Worm (Caenorhabditis elegans) whole organism, mixed stage, embryonic: ENCODE data around the gene C12D5.9.

Source experiments
- bed-3 ChIP-seq: fragments of 200-800 bp; sonication (Bioruptor generic); optimal IDR thresholded peaks from 3 replicates; lab custom pipeline; 2018; ENCODE audit warnings: mild to moderate bottlenecking, missing genetic modification characterization, moderate library complexity, missing compliant biosample characterization
- blmp-1 ChIP-seq: fragments of 150-350 bp; optimal IDR thresholded peaks from 2 replicates; lab custom pipeline; 2014; ENCODE audit warnings: missing biosample characterization, missing genetic modification characterization
- ceh-39 ChIP-seq: fragments of 150-350 bp; optimal IDR thresholded peaks from 2 replicates; lab custom pipeline; 2014; ENCODE audit warnings: missing biosample characterization, missing genetic modification characterization
- ceh-83 ChIP-seq: fragments of 200-800 bp; sonication (Bioruptor generic); optimal IDR thresholded peaks from 2 replicates; lab custom pipeline; 2018; ENCODE audit warnings: mild to moderate bottlenecking, missing genetic modification characterization, missing compliant biosample characterization
- ces-1 ChIP-seq: fragments of 150-350 bp; optimal IDR thresholded peaks from 2 replicates; lab custom pipeline; 2014; ENCODE audit warnings: missing biosample characterization, missing genetic modification reagents, missing genetic modification characterization
- cnd-1 ChIP-seq: fragments of 200-800 bp; sonication (Bioruptor generic); optimal IDR thresholded peaks from 2 replicates; lab custom pipeline; 2018; ENCODE audit warnings: mild to moderate bottlenecking, missing genetic modification characterization, missing compliant biosample characterization
- drap-1 ChIP-seq: fragments of 200-800 bp; sonication (Bioruptor generic); optimal IDR thresholded peaks from 3 replicates; lab custom pipeline; 2018; ENCODE audit warnings: mild to moderate bottlenecking, missing genetic modification characterization, missing compliant biosample characterization
- elt-1 ChIP-seq: sonication (generic microtip); optimal IDR thresholded peaks from 2 replicates; lab custom pipeline; 2017; ENCODE audit warnings: missing genetic modification characterization, mild to moderate bottlenecking, missing compliant biosample characterization, antibody characterized with exemption, moderate library complexity, borderline replicate concordance; ENCODE audit not compliant: insufficient read depth
- flh-1 ChIP-seq: fragments of 200-800 bp; sonication (Bioruptor generic); optimal IDR thresholded peaks from 2 replicates; lab custom pipeline; 2018; ENCODE audit warnings: mild to moderate bottlenecking, missing genetic modification characterization, moderate library complexity, missing compliant biosample characterization
- ham-2 ChIP-seq: fragments of 200-800 bp; sonication (Bioruptor generic); optimal IDR thresholded peaks from 2 replicates; lab custom pipeline; 2018; ENCODE audit warnings: mild to moderate bottlenecking, missing genetic modification characterization, missing compliant biosample characterization
- hlh-1 ChIP-seq: fragments of 150-350 bp; optimal IDR thresholded peaks from 2 replicates; lab custom pipeline; 2014; ENCODE audit warnings: missing biosample characterization, missing genetic modification reagents, missing genetic modification characterization
- lin-13 ChIP-seq: fragments of 150-350 bp; optimal IDR thresholded peaks from 2 replicates; lab custom pipeline; 2014; ENCODE audit warnings: missing biosample characterization, missing genetic modification characterization
- lin-32 ChIP-seq: fragments of 200-800 bp; sonication (Bioruptor generic); optimal IDR thresholded peaks from 2 replicates; lab custom pipeline; 2018; ENCODE audit warnings: mild to moderate bottlenecking, missing genetic modification characterization, missing compliant biosample characterization
- lsy-2 ChIP-seq: fragments of 150-350 bp; optimal IDR thresholded peaks from 2 replicates; lab custom pipeline; 2014; ENCODE audit warnings: missing biosample characterization, missing genetic modification characterization
- mab-5 ChIP-seq: fragments of 150-350 bp; optimal IDR thresholded peaks from 2 replicates; lab custom pipeline; 2014; ENCODE audit warnings: missing biosample characterization, missing genetic modification characterization
- mep-1 ChIP-seq: fragments of 150-350 bp; optimal IDR thresholded peaks from 2 replicates; lab custom pipeline; 2017; ENCODE audit warnings: missing biosample characterization, missing genetic modification reagents, missing genetic modification characterization, inconsistent platforms
- mls-2 ChIP-seq: sonication (generic microtip); optimal IDR thresholded peaks from 2 replicates; lab custom pipeline; 2016; ENCODE audit warnings: mild to moderate bottlenecking, missing genetic modification characterization, moderate library complexity, missing compliant biosample characterization
- nhr-12 ChIP-seq: fragments of 150-350 bp; optimal IDR thresholded peaks from 2 replicates; lab custom pipeline; 2014; ENCODE audit warnings: missing biosample characterization, missing genetic modification characterization
- nhr-2 ChIP-seq: fragments of 150-350 bp; optimal IDR thresholded peaks from 2 replicates; lab custom pipeline; 2014; ENCODE audit warnings: missing biosample characterization, missing genetic modification characterization
- nhr-237 ChIP-seq: fragments of 150-350 bp; optimal IDR thresholded peaks from 2 replicates; lab custom pipeline; 2014; ENCODE audit warnings: missing biosample characterization, missing genetic modification characterization
- nhr-28 ChIP-seq: fragments of 150-350 bp; optimal IDR thresholded peaks from 2 replicates; lab custom pipeline; 2014; ENCODE audit warnings: missing biosample characterization, missing genetic modification characterization
- nhr-76 ChIP-seq: sonication (generic microtip); optimal IDR thresholded peaks from 2 replicates; lab custom pipeline; 2017; ENCODE audit warnings: missing biosample characterization, missing genetic modification characterization
- pha-4 ChIP-seq: fragments of 150-350 bp; optimal IDR thresholded peaks from 2 replicates; lab custom pipeline; 2018; ENCODE audit warnings: missing biosample characterization, missing genetic modification reagents, missing genetic modification characterization
- sem-2 ChIP-seq: fragments of 200-800 bp; sonication (Bioruptor generic); optimal IDR thresholded peaks from 2 replicates; lab custom pipeline; 2018; ENCODE audit warnings: mild to moderate bottlenecking, missing genetic modification characterization, missing compliant biosample characterization
- snpc-4 ChIP-seq: fragments of 150-350 bp; optimal IDR thresholded peaks from 2 replicates; lab custom pipeline; 2014; ENCODE audit warnings: missing biosample characterization, missing genetic modification characterization
- sptf-1 ChIP-seq: sonication (generic microtip); optimal IDR thresholded peaks from 2 replicates; lab custom pipeline; 2017; ENCODE audit warnings: mild to moderate bottlenecking, missing genetic modification characterization, moderate library complexity, missing compliant biosample characterization
- tbx-8 ChIP-seq: fragments of 200-800 bp; sonication (Bioruptor generic); optimal IDR thresholded peaks from 2 replicates; lab custom pipeline; 2018; ENCODE audit warnings: mild to moderate bottlenecking, missing genetic modification characterization, moderate library complexity, missing compliant biosample characterization
- unc-120 ChIP-seq: sonication (generic microtip); optimal IDR thresholded peaks from 2 replicates; lab custom pipeline; 2017; ENCODE audit warnings: missing genetic modification characterization, missing compliant biosample characterization; ENCODE audit not compliant: poor library complexity, severe bottlenecking
- unc-62 ChIP-seq: fragments of 150-350 bp; optimal IDR thresholded peaks from 2 replicates; lab custom pipeline; 2014; ENCODE audit warnings: missing biosample characterization, missing genetic modification reagents, missing genetic modification characterization
- zip-8 ChIP-seq: fragments of 150-350 bp; optimal IDR thresholded peaks from 2 replicates; lab custom pipeline; 2014; ENCODE audit warnings: missing biosample characterization, missing genetic modification characterization
- ztf-11 ChIP-seq: fragments of 150-350 bp; optimal IDR thresholded peaks from 2 replicates; lab custom pipeline; 2014; ENCODE audit warnings: missing biosample characterization, missing genetic modification characterization

Gene C12D5.9

DNA sequence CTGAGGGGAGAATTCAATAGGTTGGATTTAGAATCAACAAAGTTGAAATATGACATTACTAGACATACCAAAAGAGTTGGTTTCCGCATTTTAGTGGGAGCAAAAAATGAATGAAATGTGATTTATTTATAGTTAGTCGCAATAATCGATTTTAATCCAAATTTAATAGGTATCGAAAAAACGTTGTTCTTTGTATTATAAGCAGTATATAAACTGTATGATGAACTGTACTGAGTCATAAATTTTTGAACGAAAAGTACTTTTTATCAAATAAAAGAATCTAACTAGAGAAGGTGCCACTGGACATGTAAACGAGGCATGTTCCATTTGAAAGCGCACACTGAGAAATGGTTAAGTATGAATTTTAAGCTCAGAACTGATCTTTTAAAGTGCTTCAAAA, at the start of gene C12D5.9:
Gene C12D5.9 (minus strand): TSS at position 101 of the 400 bp plus-strand sequence.
- TF ChIP-seq zip-8 (tag; lab: Kevin White, UChicago) = no peak
- no peak for TF ChIP-seq cnd-1 (tag; lab: Kevin White, UChicago)
- no peak for TF ChIP-seq mab-5
- no peak for TF ChIP-seq sem-2
- TF ChIP-seq unc-62 (GFP tag; lab: Kevin White, UChicago) = no peak
- no peak for TF ChIP-seq lsy-2 (tag; lab: Kevin White, UChicago)
- no peak for TF ChIP-seq nhr-2 (tag; lab: Kevin White, UChicago)

DNA sequence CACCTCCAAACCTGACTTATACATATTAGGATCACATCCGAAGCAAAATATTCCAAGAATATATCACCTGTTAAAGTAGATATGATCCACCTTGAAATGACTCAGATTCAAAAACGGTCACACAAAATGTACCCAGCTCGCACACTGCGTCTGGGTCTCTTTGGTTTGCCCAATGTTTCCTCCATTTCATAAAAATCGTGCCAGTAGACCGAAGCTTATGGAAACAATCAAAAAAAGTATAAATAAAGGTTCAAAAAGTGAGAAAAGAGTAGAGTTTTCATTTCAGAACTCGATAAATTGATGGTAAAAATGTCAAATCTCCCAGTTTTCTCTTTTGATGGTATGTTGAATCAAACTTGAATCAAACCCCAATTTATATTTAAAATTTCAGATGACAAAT, 47.9 kb upstream of the C12D5.9 start, which contains the start of gene srr-9:
Gene srr-9 (plus strand): TSS at position 301 of the 400 bp plus-strand sequence.
- TF ChIP-seq drap-1 (GFP tag; lab: Kevin White, UChicago) (no peak), sptf-1 (tag; lab: Kevin White, UChicago) (no peak), nhr-28 (no peak), mls-2 (tag; lab: Kevin White, UChicago) (no peak), hlh-1 (no peak), ham-2 (GFP tag; lab: Kevin White, UChicago) (no peak), mep-1 (tag; lab: Kevin White, UChicago) (no peak), bed-3 (GFP tag; lab: Kevin White, UChicago) (no peak), nhr-2 (tag; lab: Kevin White, UChicago) (no peak), blmp-1 (no peak), nhr-76 (tag; lab: Kevin White, UChicago) (no peak), nhr-12 (tag; lab: Kevin White, UChicago) (no peak), mab-5 (no peak), cnd-1 (tag; lab: Kevin White, UChicago) (no peak), elt-1 (tag; lab: Kevin White, UChicago) (no peak), ceh-83 (no peak), unc-120 (no peak), zip-8 (tag; lab: Kevin White, UChicago) (no peak)
- TF ChIP-seq, all 35 proteins: peak for 0

DNA sequence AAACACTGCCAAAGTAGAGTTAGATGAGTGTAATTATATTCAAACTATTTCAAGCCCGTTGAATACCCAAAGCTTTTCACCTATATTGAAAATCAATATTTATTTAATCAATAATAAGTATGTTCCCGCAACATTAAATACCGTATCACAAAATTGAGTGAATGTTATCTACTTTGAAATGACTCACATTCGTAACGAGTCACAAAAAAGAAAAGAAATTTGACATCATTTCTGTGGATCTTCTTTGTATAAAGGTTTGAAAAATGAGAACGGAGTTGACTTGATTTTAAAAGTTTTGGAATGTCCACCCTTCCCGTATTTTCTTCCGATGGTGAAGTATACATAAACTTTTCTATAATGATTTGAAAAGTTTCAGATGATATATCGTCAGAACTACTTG, 45.5 kb upstream of the C12D5.9 start, which contains the start of gene srr-10:
Gene srr-10 (plus strand): TSS at position 301 of the 400 bp plus-strand sequence.
- TF ChIP-seq sptf-1 (tag; lab: Kevin White, UChicago) = no peak
- no peak for TF ChIP-seq mep-1 (tag; lab: Kevin White, UChicago)
- no peak for TF ChIP-seq ztf-11 (tag; lab: Kevin White, UChicago)
- TF ChIP-seq, all 35 proteins: peak for 0

DNA sequence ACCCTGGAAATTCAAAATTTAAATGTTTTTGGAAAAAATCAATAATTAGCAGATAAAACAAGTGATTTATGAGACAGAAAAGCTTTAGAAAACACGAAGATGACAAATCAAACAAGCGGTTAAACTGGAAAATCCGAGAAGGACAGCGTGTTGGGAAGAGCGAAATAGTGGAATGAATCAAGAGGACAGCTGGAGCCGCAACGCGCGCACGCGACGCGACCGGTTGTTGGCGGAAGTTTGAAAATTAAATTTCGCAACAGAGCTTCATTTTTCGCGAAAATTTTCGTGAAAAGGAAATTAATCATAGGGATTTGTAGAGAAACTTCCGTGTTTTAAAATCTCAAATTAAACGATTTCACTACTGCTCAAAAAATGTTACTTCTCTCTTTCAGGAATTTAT, 45.1 kb upstream of the C12D5.9 start, which contains the start of gene clic-1:
Gene clic-1 (minus strand): TSS at position 3 of the 400 bp plus-strand sequence.
- TF ChIP-seq unc-62 (GFP tag; lab: Kevin White, UChicago) = peak; percentile 44
- TF ChIP-seq blmp-1 = no peak
- no peak for TF ChIP-seq nhr-76 (tag; lab: Kevin White, UChicago)
- TF ChIP-seq snpc-4 (tag; lab: Kevin White, UChicago) = no peak
- no peak for TF ChIP-seq elt-1 (tag; lab: Kevin White, UChicago)
- no peak for TF ChIP-seq ztf-11 (tag; lab: Kevin White, UChicago)
- TF ChIP-seq ceh-83 = no peak
- TF ChIP-seq ceh-39 (tag; lab: Kevin White, UChicago) = peak; percentile 57
- peak; percentile 41 for TF ChIP-seq mab-5
- TF ChIP-seq nhr-28 = no peak
- peak; percentile 65 for TF ChIP-seq ces-1
- TF ChIP-seq pha-4 (tag; lab: Kevin White, UChicago) = peak; percentile 58
- no peak for TF ChIP-seq nhr-12 (tag; lab: Kevin White, UChicago)
- TF ChIP-seq nhr-237 = peak; percentile 74
- peak; percentile 77 for TF ChIP-seq hlh-1
- TF ChIP-seq ham-2 (GFP tag; lab: Kevin White, UChicago) = peak; percentile 54
- no peak for TF ChIP-seq flh-1 (GFP tag; lab: Kevin White, UChicago)
- peak; percentile 52 for TF ChIP-seq cnd-1 (tag; lab: Kevin White, UChicago)
- peak; percentile 85 for TF ChIP-seq mep-1 (tag; lab: Kevin White, UChicago)
- peak; percentile 56 for TF ChIP-seq lsy-2 (tag; lab: Kevin White, UChicago)
- peak; percentile 32 for TF ChIP-seq mls-2 (tag; lab: Kevin White, UChicago)
- peak; percentile 30 for TF ChIP-seq lin-13 (tag; lab: Kevin White, UChicago)

DNA sequence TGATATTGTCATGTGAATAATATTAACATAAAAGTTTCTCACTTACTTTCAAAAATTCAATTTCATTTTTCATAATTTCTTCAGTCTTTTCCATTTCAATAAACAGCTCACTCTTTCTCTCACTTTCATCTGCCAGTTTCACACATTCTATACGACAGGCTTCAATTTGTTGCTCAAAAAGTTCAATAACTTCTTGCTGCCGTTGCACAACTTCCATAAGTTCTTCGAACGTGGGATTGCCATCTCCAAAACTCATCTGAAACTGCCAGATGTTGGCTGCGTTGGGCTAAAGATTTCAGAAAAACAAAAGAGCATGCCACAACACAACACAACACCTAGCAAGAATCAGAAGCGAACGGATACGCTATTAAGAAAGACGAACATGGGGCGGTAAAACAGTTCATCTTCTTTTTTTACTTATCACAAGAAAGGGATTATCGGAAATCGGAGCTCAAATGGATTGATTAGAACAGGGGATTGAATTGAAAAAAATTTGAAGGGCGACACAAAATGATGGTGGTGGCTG, 43.5 kb upstream of the C12D5.9 start:
- TF ChIP-seq elt-1 (tag; lab: Kevin White, UChicago) (no peak), lsy-2 (tag; lab: Kevin White, UChicago) (no peak), tbx-8 (no peak), nhr-2 (tag; lab: Kevin White, UChicago) (no peak), cnd-1 (tag; lab: Kevin White, UChicago) (no peak), hlh-1 (no peak), unc-120 (no peak), mep-1 (tag; lab: Kevin White, UChicago) (no peak), nhr-12 (tag; lab: Kevin White, UChicago) (no peak), ceh-39 (tag; lab: Kevin White, UChicago) (no peak), ces-1 (no peak), lin-32 (GFP tag; lab: Kevin White, UChicago) (no peak)
